Worm (Caenorhabditis elegans): Measurements from ENCODE around the gene knl-3.

The knl-3 gene

DNA sequence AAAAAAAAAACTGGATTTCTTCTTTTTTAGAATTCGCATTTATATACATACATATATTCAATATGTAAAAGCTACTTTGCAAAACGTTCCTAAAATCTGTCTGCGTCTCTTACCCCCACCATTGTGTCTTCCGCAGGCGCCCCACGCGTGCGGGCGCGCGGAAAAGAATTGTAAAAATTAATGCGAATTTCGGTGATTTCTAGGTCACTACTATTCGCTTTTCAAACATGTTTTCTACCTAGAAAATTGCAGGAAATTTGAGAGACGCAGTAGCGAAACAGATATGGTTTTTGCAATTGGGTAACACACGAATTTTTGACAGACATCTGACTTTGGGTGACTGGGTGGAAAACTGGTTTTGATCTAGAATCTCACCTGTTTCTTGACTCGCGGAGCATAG, 13.9 kb upstream of the knl-3 start:
- TF ChIP-seq med-1 (GFP tag; optimal IDR thresholded peaks at IDR 0.05; ENCODE audit: insufficient read depth) = no peak
- TF ChIP-seq ztf-29 (GFP tag; IDR thresholded peaks at IDR 0.05) = no peak
- TF ChIP-seq tab-1 (GFP tag; IDR thresholded peaks at IDR 0.05) = no peak
- no peak for TF ChIP-seq klf-2 (GFP tag; conservative IDR thresholded peaks at IDR 0.05)
- no peak for TF ChIP-seq cog-1 (tag; optimal IDR thresholded peaks at IDR 0.05)
- no peak for TF ChIP-seq flt-1 (GFP tag; IDR thresholded peaks at IDR 0.05)
- no peak for TF ChIP-seq ztf-23 (GFP tag; IDR thresholded peaks at IDR 0.05)
- TF ChIP-seq T22C8.4 (GFP tag; IDR thresholded peaks at IDR 0.05) = no peak
- no peak for TF ChIP-seq ref-1 (GFP tag; conservative IDR thresholded peaks at IDR 0.05)

- TF ChIP-seq flt-1 (GFP tag; IDR thresholded peaks at IDR 0.05) (no peak), klf-2 (GFP tag; conservative IDR thresholded peaks at IDR 0.05) (no peak), tab-1 (GFP tag; IDR thresholded peaks at IDR 0.05) (no peak), ref-1 (GFP tag; conservative IDR thresholded peaks at IDR 0.05) (no peak), ztf-29 (GFP tag; IDR thresholded peaks at IDR 0.05) (no peak), T22C8.4 (GFP tag; IDR thresholded peaks at IDR 0.05) (no peak), med-1 (GFP tag; optimal IDR thresholded peaks at IDR 0.05; ENCODE audit: insufficient read depth) (no peak), cog-1 (tag; optimal IDR thresholded peaks at IDR 0.05) (no peak), ztf-23 (GFP tag; IDR thresholded peaks at IDR 0.05) (no peak)
These were observed 12.8 kb upstream of the knl-3 start, which contains the start of gene T10B5.10 for ce11 chrV:1856176-1856575. Gene T10B5.10 (minus strand): TSS chrV:1856276.

DNA sequence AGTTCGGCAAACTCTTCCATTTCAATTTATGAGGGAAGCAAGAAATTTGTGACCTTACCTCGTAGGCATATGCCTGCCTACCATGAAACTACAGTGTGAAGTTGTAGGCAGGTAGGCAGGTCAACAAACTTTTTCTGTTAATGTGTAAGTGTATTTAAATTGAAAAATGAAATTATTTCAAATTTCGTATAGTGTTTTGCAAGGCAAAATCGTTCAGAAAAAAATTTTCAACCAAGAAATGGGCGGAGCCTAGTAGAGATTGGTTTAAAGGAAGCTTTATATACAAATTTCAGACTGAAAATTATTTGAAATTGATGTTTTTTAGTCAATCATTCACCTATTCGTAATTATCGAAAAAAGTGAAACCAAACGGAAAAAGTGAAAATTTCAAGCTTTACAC, 11.2 kb upstream of the knl-3 start:
- TF ChIP-seq tab-1 (GFP tag; IDR thresholded peaks at IDR 0.05) (no peak), flt-1 (GFP tag; IDR thresholded peaks at IDR 0.05) (no peak), T22C8.4 (GFP tag; IDR thresholded peaks at IDR 0.05) (no peak), klf-2 (GFP tag; conservative IDR thresholded peaks at IDR 0.05) (no peak), med-1 (GFP tag; optimal IDR thresholded peaks at IDR 0.05; ENCODE audit: insufficient read depth) (no peak), cog-1 (tag; optimal IDR thresholded peaks at IDR 0.05) (no peak), ztf-23 (GFP tag; IDR thresholded peaks at IDR 0.05) (no peak), ztf-29 (GFP tag; IDR thresholded peaks at IDR 0.05) (no peak), ref-1 (GFP tag; conservative IDR thresholded peaks at IDR 0.05) (no peak)

DNA sequence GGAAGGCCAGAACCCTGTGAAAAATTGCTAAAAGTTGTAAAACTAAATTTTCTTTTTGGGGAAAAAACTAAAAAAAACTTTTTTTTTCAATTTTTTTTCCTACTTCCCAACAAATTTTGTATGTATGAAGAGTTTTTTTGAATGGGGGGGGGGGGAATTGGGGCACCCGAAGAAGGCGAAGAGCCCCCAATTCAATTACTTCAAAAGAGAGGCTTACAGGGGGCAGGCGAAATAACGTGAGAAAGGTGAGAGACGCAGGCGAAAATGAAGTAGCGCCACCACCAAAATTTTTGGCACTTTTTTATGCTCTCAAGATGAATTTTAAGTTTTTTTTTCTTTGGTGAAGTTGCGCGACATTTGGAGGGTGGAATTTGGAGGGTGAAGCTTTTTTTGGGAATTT, 6.1 kb upstream of the knl-3 start:
- TF ChIP-seq ztf-23 (GFP tag; IDR thresholded peaks at IDR 0.05) (0 out of 2 replicates have a peak, but pooled peaks have one; percentile 17), ztf-29 (GFP tag; IDR thresholded peaks at IDR 0.05) (no peak)

- TF ChIP-seq ref-1 (GFP tag; conservative IDR thresholded peaks at IDR 0.05) = no peak
- TF ChIP-seq ztf-23 (GFP tag; IDR thresholded peaks at IDR 0.05) = no peak
- TF ChIP-seq cog-1 (tag; optimal IDR thresholded peaks at IDR 0.05) = no peak
- TF ChIP-seq flt-1 (GFP tag; IDR thresholded peaks at IDR 0.05) = no peak
- no peak for TF ChIP-seq T22C8.4 (GFP tag; IDR thresholded peaks at IDR 0.05)
- no peak for TF ChIP-seq tab-1 (GFP tag; IDR thresholded peaks at IDR 0.05)
- no peak for TF ChIP-seq med-1 (GFP tag; optimal IDR thresholded peaks at IDR 0.05; ENCODE audit: insufficient read depth)
- TF ChIP-seq ztf-29 (GFP tag; IDR thresholded peaks at IDR 0.05) = no peak
- no peak for TF ChIP-seq klf-2 (GFP tag; conservative IDR thresholded peaks at IDR 0.05)
These were observed 4.0 kb upstream of the knl-3 start for ce11 chrV:1864997-1865396.

ce11 chrV:1868025-1868424, 988 bp upstream of the knl-3 start:
- TF ChIP-seq klf-2 (GFP tag; conservative IDR thresholded peaks at IDR 0.05) (no peak), cog-1 (tag; optimal IDR thresholded peaks at IDR 0.05) (no peak), ref-1 (GFP tag; conservative IDR thresholded peaks at IDR 0.05) (no peak), ztf-23 (GFP tag; IDR thresholded peaks at IDR 0.05) (no peak), T22C8.4 (GFP tag; IDR thresholded peaks at IDR 0.05) (no peak), tab-1 (GFP tag; IDR thresholded peaks at IDR 0.05) (no peak), flt-1 (GFP tag; IDR thresholded peaks at IDR 0.05) (no peak), ztf-29 (GFP tag; IDR thresholded peaks at IDR 0.05) (no peak), med-1 (GFP tag; optimal IDR thresholded peaks at IDR 0.05; ENCODE audit: insufficient read depth) (no peak)

DNA sequence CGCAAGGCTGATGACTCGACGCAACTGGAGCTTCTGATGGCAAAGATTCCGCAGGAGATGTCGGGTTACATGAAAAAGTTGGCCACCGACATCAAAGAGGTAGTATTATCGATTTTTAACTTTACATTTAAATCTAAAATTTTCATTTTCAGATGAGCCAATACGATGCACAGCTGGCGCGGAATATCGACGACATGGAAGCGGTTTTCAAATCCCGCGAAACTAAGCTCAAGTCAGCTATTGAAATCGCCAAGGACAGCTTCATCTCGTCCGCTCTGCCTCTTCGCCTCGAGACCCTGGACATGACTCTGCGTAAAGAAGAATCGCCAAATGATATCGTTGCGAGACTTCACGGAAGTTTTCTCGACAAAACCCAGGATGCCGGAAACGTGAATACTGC, 669 bp downstream of the knl-3 start, which contains the start of gene T10B5.3:
Gene T10B5.3 (minus strand): TSS at position 101 of the 400 bp plus-strand sequence.
- TF ChIP-seq ref-1 (GFP tag; conservative IDR thresholded peaks at IDR 0.05) (no peak), klf-2 (GFP tag; conservative IDR thresholded peaks at IDR 0.05) (no peak), cog-1 (tag; optimal IDR thresholded peaks at IDR 0.05) (no peak), med-1 (GFP tag; optimal IDR thresholded peaks at IDR 0.05; ENCODE audit: insufficient read depth) (no peak), T22C8.4 (GFP tag; IDR thresholded peaks at IDR 0.05) (no peak), tab-1 (GFP tag; IDR thresholded peaks at IDR 0.05) (no peak), flt-1 (GFP tag; IDR thresholded peaks at IDR 0.05) (no peak), ztf-23 (GFP tag; IDR thresholded peaks at IDR 0.05) (no peak), ztf-29 (GFP tag; IDR thresholded peaks at IDR 0.05) (no peak)

ce11 chrV:1870515-1870940, 1.5 kb downstream of the knl-3 start:
- TF ChIP-seq flt-1 (GFP tag; IDR thresholded peaks at IDR 0.05) (no peak), ztf-23 (GFP tag; IDR thresholded peaks at IDR 0.05) (no peak)

DNA sequence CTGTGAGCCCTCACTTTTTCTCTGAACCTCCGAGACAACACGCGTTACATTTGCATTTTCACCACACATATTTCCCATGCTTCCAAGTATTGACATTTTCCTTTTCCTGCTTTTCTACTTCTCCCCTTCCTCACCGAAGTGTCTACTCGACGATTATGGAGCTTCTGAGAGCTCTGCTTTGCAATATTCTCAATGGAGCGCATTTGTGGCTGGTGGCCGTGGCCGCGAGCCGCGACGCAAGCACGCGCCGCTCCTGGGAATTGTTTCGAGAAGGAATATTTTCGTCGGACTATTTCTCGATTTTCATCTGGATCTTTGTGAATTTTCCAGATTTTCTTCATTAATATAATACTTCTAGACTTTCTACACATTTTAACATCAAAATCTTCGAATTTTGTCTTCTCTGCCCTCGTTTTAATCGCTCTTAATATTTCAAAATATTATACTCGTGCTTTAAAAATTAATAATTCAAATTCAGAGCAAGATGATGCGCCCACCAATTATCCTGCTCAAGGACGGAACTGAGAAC, 2.8 kb downstream of the knl-3 start, which contains the start of the genes T10B5.4 and cct-7:
Gene T10B5.4 (minus strand): TSS at position 40 of the 529 bp plus-strand sequence.
Gene cct-7 (plus strand): TSS at position 479 of the 529 bp plus-strand sequence.
- TF ChIP-seq ztf-29 (GFP tag; IDR thresholded peaks at IDR 0.05) = 0 out of 2 replicates have a peak, but pooled peaks have one; percentile 34
- no peak for TF ChIP-seq med-1 (GFP tag; optimal IDR thresholded peaks at IDR 0.05; ENCODE audit: insufficient read depth)
- no peak for TF ChIP-seq ref-1 (GFP tag; conservative IDR thresholded peaks at IDR 0.05)
- peak; percentile 52; the same call in 1 of the 2 replicates for TF ChIP-seq tab-1 (GFP tag; IDR thresholded peaks at IDR 0.05)
- peak; percentile 76 for TF ChIP-seq flt-1 (GFP tag; IDR thresholded peaks at IDR 0.05)
- TF ChIP-seq T22C8.4 (GFP tag; IDR thresholded peaks at IDR 0.05) = 0 out of 2 replicates have a peak, but pooled peaks have one; percentile 11
- peak; percentile 67 for TF ChIP-seq cog-1 (tag; optimal IDR thresholded peaks at IDR 0.05)
- TF ChIP-seq klf-2 (GFP tag; conservative IDR thresholded peaks at IDR 0.05) = no peak
- TF ChIP-seq ztf-23 (GFP tag; IDR thresholded peaks at IDR 0.05) = peak; percentile 75

DNA sequence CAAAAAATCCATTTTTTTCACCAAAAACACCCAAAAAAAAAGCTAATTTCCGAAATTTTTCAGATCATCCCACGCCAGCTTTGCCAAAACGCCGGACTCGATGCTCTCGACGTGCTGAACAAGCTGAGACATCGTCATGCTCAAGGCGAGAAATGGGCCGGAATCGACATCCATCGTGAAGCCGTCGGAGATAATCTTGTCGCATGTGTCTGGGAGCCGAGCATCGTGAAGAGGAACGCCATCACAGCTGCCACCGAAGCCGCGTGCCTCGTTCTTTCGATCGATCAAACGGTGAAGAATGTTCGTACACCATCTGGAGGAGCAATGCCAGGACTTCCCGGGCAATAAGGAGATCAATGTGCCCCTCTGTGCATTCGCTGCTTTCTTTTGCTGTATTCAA, 5.8 kb downstream of the knl-3 start:
- no peak for TF ChIP-seq tab-1 (GFP tag; IDR thresholded peaks at IDR 0.05)
- TF ChIP-seq ztf-29 (GFP tag; IDR thresholded peaks at IDR 0.05) = no peak
- no peak for TF ChIP-seq T22C8.4 (GFP tag; IDR thresholded peaks at IDR 0.05)
- TF ChIP-seq med-1 (GFP tag; optimal IDR thresholded peaks at IDR 0.05; ENCODE audit: insufficient read depth) = no peak
- TF ChIP-seq ref-1 (GFP tag; conservative IDR thresholded peaks at IDR 0.05) = no peak

Data from whole organism, midembryonic.